Worm (Caenorhabditis elegans) whole organism, L1 larva: ENCODE results near the gene T10G3.1.

Experiments
- ces-1 ChIP-seq: fragments of 150-350 bp; optimal IDR thresholded peaks from 2 replicates; lab custom pipeline; 2014; ENCODE audit warnings: missing biosample characterization, missing genetic modification reagents, missing genetic modification characterization
- elt-2 ChIP-seq: sonication (generic microtip); optimal IDR thresholded peaks from 2 replicates; lab custom pipeline; 2016; ENCODE audit warnings: missing genetic modification characterization, mild to moderate bottlenecking, inconsistent platforms, missing compliant biosample characterization, missing genetic modification reagents
- irx-1 ChIP-seq: sonication (generic microtip); optimal IDR thresholded peaks from 2 replicates; lab custom pipeline; 2016; ENCODE audit warnings: missing genetic modification characterization, missing compliant biosample characterization
- lin-39 ChIP-seq: fragments of 150-350 bp; optimal IDR thresholded peaks from 2 replicates; lab custom pipeline; 2014; ENCODE audit warnings: missing biosample characterization, missing genetic modification reagents, missing genetic modification characterization
- nhr-11 ChIP-seq: fragments of 150-350 bp; optimal IDR thresholded peaks from 2 replicates; lab custom pipeline; 2014; ENCODE audit warnings: missing biosample characterization, missing genetic modification characterization
- nhr-76 ChIP-seq: sonication (generic microtip); optimal IDR thresholded peaks from 2 replicates; lab custom pipeline; 2017; ENCODE audit warnings: missing biosample characterization, missing genetic modification characterization
- pag-3 ChIP-seq: sonication (generic microtip); optimal IDR thresholded peaks from 2 replicates; lab custom pipeline; 2017; ENCODE audit warnings: missing genetic modification characterization, mild to moderate bottlenecking, missing compliant biosample characterization, antibody characterized with exemption, borderline replicate concordance; ENCODE audit not compliant: insufficient read depth
- pqm-1 ChIP-seq: sonication (generic microtip); optimal IDR thresholded peaks from 3 replicates; lab custom pipeline; 2017; ENCODE audit warnings: missing biosample characterization, missing genetic modification characterization
- sox-4 ChIP-seq: sonication (generic microtip); optimal IDR thresholded peaks from 2 replicates; lab custom pipeline; 2016; ENCODE audit warnings: missing genetic modification characterization, missing compliant biosample characterization
- zag-1 ChIP-seq: fragments of 150-350 bp; optimal IDR thresholded peaks from 2 replicates; lab custom pipeline; 2014; ENCODE audit warnings: missing biosample characterization, missing genetic modification characterization

DNA sequence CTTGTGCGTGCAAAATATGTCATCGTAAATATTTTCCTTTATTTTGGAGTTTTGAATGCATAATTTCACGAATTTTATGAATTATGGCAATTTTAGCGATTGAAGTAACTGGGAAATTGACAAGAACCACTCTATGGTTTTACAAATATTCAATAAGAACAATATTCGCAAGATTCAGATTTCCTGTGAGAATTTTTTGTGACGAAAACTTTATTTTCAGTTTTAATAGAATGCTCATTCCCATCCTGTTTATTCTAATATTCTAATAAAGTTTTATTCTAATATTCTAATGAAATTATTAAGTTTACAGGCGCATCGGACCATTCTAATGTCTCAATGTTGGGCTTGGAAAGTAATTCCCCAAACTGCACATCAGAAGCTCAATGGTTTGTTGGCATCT, 49.7 kb upstream of the T10G3.1 start, which contains the start of gene R11G10.3:
- no peak for TF ChIP-seq lin-39 (tag; lab: Kevin White, UChicago)
- TF ChIP-seq ces-1 (GFP tag; lab: Kevin White, UChicago) = no peak
- no peak for TF ChIP-seq elt-2 (tag; lab: Kevin White, UChicago)
- no peak for TF ChIP-seq nhr-11 (tag; lab: Kevin White, UChicago)
- no peak for TF ChIP-seq sox-4 (tag; lab: Kevin White, UChicago)
- no peak for TF ChIP-seq zag-1
- TF ChIP-seq nhr-76 = no peak
- TF ChIP-seq pag-3 (tag; lab: Kevin White, UChicago) = no peak
- no peak for TF ChIP-seq pqm-1 (tag; lab: Kevin White, UChicago)
- no peak for TF ChIP-seq irx-1 (tag; lab: Kevin White, UChicago)
